Worm (Caenorhabditis elegans) whole organism, mixed stage, embryonic: ENCODE results near the gene fbxb-91.
"Not testable (repeated sequence)": the region's sequence is repeated elsewhere in the genome, so short reads cannot be mapped to it uniquely, and the experiment has no call there.

Source experiments
- M03D4.4 ChIP-seq: sonication (generic microtip); optimal IDR thresholded peaks from 2 replicates; lab custom pipeline; 2017; ENCODE audit warnings: mild to moderate bottlenecking, missing genetic modification characterization, missing compliant biosample characterization
- bed-3 ChIP-seq: fragments of 200-800 bp; sonication (Bioruptor generic); optimal IDR thresholded peaks from 3 replicates; lab custom pipeline; 2018; ENCODE audit warnings: mild to moderate bottlenecking, missing genetic modification characterization, moderate library complexity, missing compliant biosample characterization
- ceh-39 ChIP-seq: fragments of 150-350 bp; optimal IDR thresholded peaks from 2 replicates; lab custom pipeline; 2014; ENCODE audit warnings: missing biosample characterization, missing genetic modification characterization
- ceh-43 ChIP-seq: fragments of 200-800 bp; sonication (Bioruptor generic); optimal IDR thresholded peaks from 2 replicates; lab custom pipeline; 2018; ENCODE audit warnings: mild to moderate bottlenecking, missing genetic modification characterization, moderate library complexity, missing compliant biosample characterization
- ceh-83 ChIP-seq: fragments of 200-800 bp; sonication (Bioruptor generic); optimal IDR thresholded peaks from 2 replicates; lab custom pipeline; 2018; ENCODE audit warnings: mild to moderate bottlenecking, missing genetic modification characterization, missing compliant biosample characterization
- ces-1 ChIP-seq: fragments of 150-350 bp; optimal IDR thresholded peaks from 2 replicates; lab custom pipeline; 2014; ENCODE audit warnings: missing biosample characterization, missing genetic modification reagents, missing genetic modification characterization
- cnd-1 ChIP-seq: fragments of 200-800 bp; sonication (Bioruptor generic); optimal IDR thresholded peaks from 2 replicates; lab custom pipeline; 2018; ENCODE audit warnings: mild to moderate bottlenecking, missing genetic modification characterization, missing compliant biosample characterization
- drap-1 ChIP-seq: fragments of 200-800 bp; sonication (Bioruptor generic); optimal IDR thresholded peaks from 3 replicates; lab custom pipeline; 2018; ENCODE audit warnings: mild to moderate bottlenecking, missing genetic modification characterization, missing compliant biosample characterization
- elt-1 ChIP-seq: sonication (generic microtip); optimal IDR thresholded peaks from 2 replicates; lab custom pipeline; 2017; ENCODE audit warnings: missing genetic modification characterization, mild to moderate bottlenecking, missing compliant biosample characterization, antibody characterized with exemption, moderate library complexity, borderline replicate concordance; ENCODE audit not compliant: insufficient read depth
- flh-1 ChIP-seq: fragments of 200-800 bp; sonication (Bioruptor generic); optimal IDR thresholded peaks from 2 replicates; lab custom pipeline; 2018; ENCODE audit warnings: mild to moderate bottlenecking, missing genetic modification characterization, moderate library complexity, missing compliant biosample characterization
- ham-2 ChIP-seq: fragments of 200-800 bp; sonication (Bioruptor generic); optimal IDR thresholded peaks from 2 replicates; lab custom pipeline; 2018; ENCODE audit warnings: mild to moderate bottlenecking, missing genetic modification characterization, missing compliant biosample characterization
- hlh-1 ChIP-seq: fragments of 150-350 bp; optimal IDR thresholded peaks from 2 replicates; lab custom pipeline; 2014; ENCODE audit warnings: missing biosample characterization, missing genetic modification reagents, missing genetic modification characterization
- lin-13 ChIP-seq: fragments of 150-350 bp; optimal IDR thresholded peaks from 2 replicates; lab custom pipeline; 2014; ENCODE audit warnings: missing biosample characterization, missing genetic modification characterization
- lin-32 ChIP-seq: fragments of 200-800 bp; sonication (Bioruptor generic); optimal IDR thresholded peaks from 2 replicates; lab custom pipeline; 2018; ENCODE audit warnings: mild to moderate bottlenecking, missing genetic modification characterization, missing compliant biosample characterization
- lsy-2 ChIP-seq: fragments of 150-350 bp; optimal IDR thresholded peaks from 2 replicates; lab custom pipeline; 2014; ENCODE audit warnings: missing biosample characterization, missing genetic modification characterization
- mab-5 ChIP-seq: fragments of 150-350 bp; optimal IDR thresholded peaks from 2 replicates; lab custom pipeline; 2014; ENCODE audit warnings: missing biosample characterization, missing genetic modification characterization
- mls-2 ChIP-seq: sonication (generic microtip); optimal IDR thresholded peaks from 2 replicates; lab custom pipeline; 2016; ENCODE audit warnings: mild to moderate bottlenecking, missing genetic modification characterization, moderate library complexity, missing compliant biosample characterization
- nhr-12 ChIP-seq: fragments of 150-350 bp; optimal IDR thresholded peaks from 2 replicates; lab custom pipeline; 2014; ENCODE audit warnings: missing biosample characterization, missing genetic modification characterization
- nhr-2 ChIP-seq: fragments of 150-350 bp; optimal IDR thresholded peaks from 2 replicates; lab custom pipeline; 2014; ENCODE audit warnings: missing biosample characterization, missing genetic modification characterization
- nhr-237 ChIP-seq: fragments of 150-350 bp; optimal IDR thresholded peaks from 2 replicates; lab custom pipeline; 2014; ENCODE audit warnings: missing biosample characterization, missing genetic modification characterization
- nhr-28 ChIP-seq: fragments of 150-350 bp; optimal IDR thresholded peaks from 2 replicates; lab custom pipeline; 2014; ENCODE audit warnings: missing biosample characterization, missing genetic modification characterization
- nhr-76 ChIP-seq: sonication (generic microtip); optimal IDR thresholded peaks from 2 replicates; lab custom pipeline; 2017; ENCODE audit warnings: missing biosample characterization, missing genetic modification characterization
- pha-4 ChIP-seq: fragments of 150-350 bp; optimal IDR thresholded peaks from 2 replicates; lab custom pipeline; 2018; ENCODE audit warnings: missing biosample characterization, missing genetic modification reagents, missing genetic modification characterization
- sem-2 ChIP-seq: fragments of 200-800 bp; sonication (Bioruptor generic); optimal IDR thresholded peaks from 2 replicates; lab custom pipeline; 2018; ENCODE audit warnings: mild to moderate bottlenecking, missing genetic modification characterization, missing compliant biosample characterization
- snpc-4 ChIP-seq: fragments of 150-350 bp; optimal IDR thresholded peaks from 2 replicates; lab custom pipeline; 2014; ENCODE audit warnings: missing biosample characterization, missing genetic modification characterization
- sptf-1 ChIP-seq: sonication (generic microtip); optimal IDR thresholded peaks from 2 replicates; lab custom pipeline; 2017; ENCODE audit warnings: mild to moderate bottlenecking, missing genetic modification characterization, moderate library complexity, missing compliant biosample characterization
- tbx-8 ChIP-seq: fragments of 200-800 bp; sonication (Bioruptor generic); optimal IDR thresholded peaks from 2 replicates; lab custom pipeline; 2018; ENCODE audit warnings: mild to moderate bottlenecking, missing genetic modification characterization, moderate library complexity, missing compliant biosample characterization
- unc-120 ChIP-seq: sonication (generic microtip); optimal IDR thresholded peaks from 2 replicates; lab custom pipeline; 2017; ENCODE audit warnings: missing genetic modification characterization, missing compliant biosample characterization; ENCODE audit not compliant: poor library complexity, severe bottlenecking
- unc-39 ChIP-seq: fragments of 150-350 bp; optimal IDR thresholded peaks from 2 replicates; lab custom pipeline; 2014; ENCODE audit warnings: missing biosample characterization, missing genetic modification characterization
- unc-62 ChIP-seq: fragments of 150-350 bp; optimal IDR thresholded peaks from 2 replicates; lab custom pipeline; 2014; ENCODE audit warnings: missing biosample characterization, missing genetic modification reagents, missing genetic modification characterization
- zip-8 ChIP-seq: fragments of 150-350 bp; optimal IDR thresholded peaks from 2 replicates; lab custom pipeline; 2014; ENCODE audit warnings: missing biosample characterization, missing genetic modification characterization
- ztf-11 ChIP-seq: fragments of 150-350 bp; optimal IDR thresholded peaks from 2 replicates; lab custom pipeline; 2014; ENCODE audit warnings: missing biosample characterization, missing genetic modification characterization

The fbxb-91 gene

DNA sequence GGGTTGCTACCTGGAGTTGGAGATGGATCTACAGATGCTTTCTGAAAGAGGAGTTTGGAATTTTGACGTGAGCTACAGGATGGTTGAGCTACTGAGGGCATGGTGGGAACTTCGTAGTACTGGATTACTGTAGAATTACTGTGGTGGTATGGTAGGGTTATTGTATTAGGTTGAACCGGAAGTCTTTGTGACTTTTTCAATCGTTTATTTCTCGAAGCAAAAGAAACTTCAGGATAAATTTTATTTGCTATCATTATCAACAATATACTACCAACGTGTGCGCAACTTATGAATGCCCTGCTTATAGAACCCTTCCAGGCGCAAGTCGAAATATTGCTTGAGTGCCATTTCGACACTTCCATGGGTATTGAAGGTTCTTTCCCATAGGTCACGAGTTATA, 11.0 kb upstream of the fbxb-91 start, which contains the start of gene T24E12.6:
Gene T24E12.6 (minus strand): TSS at position 101 of the 400 bp plus-strand sequence.
- not testable (repeated sequence) for TF ChIP-seq sptf-1, cnd-1, ztf-11 (tag; lab: Kevin White, UChicago)

DNA sequence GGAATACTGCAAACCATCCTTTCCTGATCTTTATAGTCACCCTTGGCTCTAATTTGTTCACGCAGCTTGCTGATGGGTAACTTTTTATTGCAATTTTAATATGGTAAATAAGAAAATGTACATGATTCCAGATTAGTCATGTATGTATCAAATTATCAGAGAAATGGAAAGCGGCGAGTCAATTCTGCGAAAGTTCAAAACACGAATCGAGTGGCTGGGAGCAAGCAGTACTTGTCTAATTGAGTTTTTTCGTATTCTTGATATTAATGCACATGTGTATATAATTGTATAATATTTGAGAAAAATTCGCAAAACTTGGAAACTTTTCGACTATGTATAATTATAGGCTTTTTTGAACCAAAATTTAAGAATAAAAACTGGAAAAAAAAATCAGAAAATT, 8.4 kb upstream of the fbxb-91 start, which contains the start of gene T24E12.12:
Gene T24E12.12 (plus strand): TSS at position 281 of the 400 bp plus-strand sequence.
- TF ChIP-seq pha-4 (tag; lab: Kevin White, UChicago): no peak
- TF ChIP-seq tbx-8 (GFP tag; lab: Kevin White, UChicago): no peak
- TF ChIP-seq bed-3 (GFP tag; lab: Kevin White, UChicago): no peak
- no peak for TF ChIP-seq ceh-39 (tag; lab: Kevin White, UChicago)
- no peak for TF ChIP-seq lsy-2
- no peak for TF ChIP-seq hlh-1 (tag; lab: Kevin White, UChicago)
- no peak for TF ChIP-seq unc-120 (tag; lab: Kevin White, UChicago)
- no peak for TF ChIP-seq ces-1
- TF ChIP-seq flh-1: no peak
- no peak for TF ChIP-seq nhr-76 (tag; lab: Kevin White, UChicago)
- TF ChIP-seq nhr-12: no peak
- TF ChIP-seq zip-8 (tag; lab: Kevin White, UChicago): no peak
- TF ChIP-seq cnd-1 (tag; lab: Kevin White, UChicago): no peak
- TF ChIP-seq sem-2: no peak
- no peak for TF ChIP-seq mab-5 (tag; lab: Kevin White, UChicago)
- no peak for TF ChIP-seq ceh-83
- no peak for TF ChIP-seq nhr-2 (tag; lab: Kevin White, UChicago)
- TF ChIP-seq mls-2 (tag; lab: Kevin White, UChicago): no peak
- no peak for TF ChIP-seq unc-62 (GFP tag; lab: Kevin White, UChicago)
- TF ChIP-seq drap-1: no peak

DNA sequence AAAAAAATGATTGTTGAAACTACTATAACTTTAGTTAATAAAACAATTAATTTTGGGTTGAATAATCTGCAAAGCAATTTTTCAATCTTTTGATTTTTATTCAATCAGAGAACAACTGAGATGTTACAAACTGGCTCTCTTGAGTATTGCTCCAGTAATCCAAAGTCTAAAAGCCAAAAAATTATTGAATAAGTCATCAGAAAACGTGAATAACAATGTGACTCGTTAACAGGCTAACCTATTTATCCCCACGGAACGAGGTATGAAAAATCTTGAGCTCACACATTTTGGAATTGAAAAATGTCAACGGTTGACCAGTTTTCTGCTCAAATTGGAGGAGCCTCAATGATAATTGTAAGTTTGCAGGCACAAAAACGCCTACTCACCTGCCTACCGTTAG, 6.9 kb upstream of the fbxb-91 start, which contains the start of gene srx-111:
Gene srx-111 (plus strand): TSS at position 301 of the 400 bp plus-strand sequence.
- TF ChIP-seq bed-3 (GFP tag; lab: Kevin White, UChicago): no peak
- no peak for TF ChIP-seq flh-1
- no peak for TF ChIP-seq lin-32 (GFP tag; lab: Kevin White, UChicago)
- no peak for TF ChIP-seq mls-2 (tag; lab: Kevin White, UChicago)
- TF ChIP-seq nhr-28 (tag; lab: Kevin White, UChicago): no peak
- no peak for TF ChIP-seq M03D4.4 (tag; lab: Kevin White, UChicago)
- no peak for TF ChIP-seq ceh-43 (GFP tag; lab: Kevin White, UChicago)
- TF ChIP-seq ham-2 (GFP tag; lab: Kevin White, UChicago): no peak

DNA sequence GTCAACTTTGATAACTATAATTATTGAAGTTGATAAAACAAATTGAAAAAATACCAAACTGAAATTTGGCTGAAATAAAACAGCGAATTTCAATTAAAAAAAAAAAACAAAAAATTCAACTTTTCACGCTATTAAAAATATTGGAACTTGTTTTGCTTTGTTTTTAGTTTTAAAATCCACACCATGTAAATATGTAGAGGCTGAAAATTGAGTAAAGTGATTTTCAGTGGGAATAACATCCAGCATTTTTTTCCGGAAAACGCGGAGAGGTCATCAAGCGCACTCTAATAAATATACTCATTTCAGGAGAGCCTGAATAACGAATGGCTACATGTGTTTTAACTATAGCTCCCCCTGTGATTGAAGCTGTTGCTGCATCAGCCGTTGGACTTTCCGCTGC, 3.0 kb upstream of the fbxb-91 start, which contains the start of gene rcd-1:
Gene rcd-1 (plus strand): TSS at position 301 of the 400 bp plus-strand sequence.
- no peak for TF ChIP-seq ces-1
- TF ChIP-seq ztf-11 (tag; lab: Kevin White, UChicago): no peak
- no peak for TF ChIP-seq lsy-2
- no peak for TF ChIP-seq unc-62 (GFP tag; lab: Kevin White, UChicago)
- no peak for TF ChIP-seq nhr-2 (tag; lab: Kevin White, UChicago)
- no peak for TF ChIP-seq elt-1 (tag; lab: Kevin White, UChicago)
- TF ChIP-seq snpc-4: no peak
- TF ChIP-seq nhr-76 (tag; lab: Kevin White, UChicago): no peak
- no peak for TF ChIP-seq nhr-12
- no peak for TF ChIP-seq tbx-8 (GFP tag; lab: Kevin White, UChicago)
- no peak for TF ChIP-seq hlh-1 (tag; lab: Kevin White, UChicago)
- TF ChIP-seq flh-1: no peak
- TF ChIP-seq drap-1: no peak
- no peak for TF ChIP-seq nhr-28 (tag; lab: Kevin White, UChicago)
- no peak for TF ChIP-seq mls-2 (tag; lab: Kevin White, UChicago)
- no peak for TF ChIP-seq nhr-237
- no peak for TF ChIP-seq mab-5 (tag; lab: Kevin White, UChicago)
- no peak for TF ChIP-seq lin-13 (tag; lab: Kevin White, UChicago)

DNA sequence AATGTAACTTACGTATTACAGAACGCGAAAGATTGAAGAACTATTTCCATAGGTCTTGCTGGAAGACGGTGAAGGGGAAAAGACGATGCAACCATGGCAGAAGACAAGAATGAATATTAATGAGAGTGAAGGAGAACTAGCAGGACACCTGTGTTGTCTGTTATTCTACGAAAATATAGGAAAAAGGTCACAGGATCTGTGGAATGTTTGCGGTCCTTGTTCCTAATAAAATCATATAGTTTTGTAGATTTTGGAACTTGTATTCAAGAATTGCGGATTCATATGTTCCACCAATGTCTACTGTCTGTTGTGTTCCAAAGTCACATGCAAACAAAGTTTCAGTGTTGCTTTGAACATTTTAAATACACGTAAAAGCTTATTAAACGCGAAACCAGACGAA, 1.6 kb upstream of the fbxb-91 start, which contains the start of gene sdz-11:
Gene sdz-11 (minus strand): TSS at position 101 of the 400 bp plus-strand sequence.
- TF ChIP-seq lsy-2: no peak
- TF ChIP-seq nhr-28 (tag; lab: Kevin White, UChicago): no peak
- no peak for TF ChIP-seq nhr-2 (tag; lab: Kevin White, UChicago)
- TF ChIP-seq lin-13 (tag; lab: Kevin White, UChicago): no peak
- TF ChIP-seq tbx-8 (GFP tag; lab: Kevin White, UChicago): no peak
- no peak for TF ChIP-seq unc-39
- TF ChIP-seq sem-2: no peak
- no peak for TF ChIP-seq nhr-76 (tag; lab: Kevin White, UChicago)
- no peak for TF ChIP-seq mab-5 (tag; lab: Kevin White, UChicago)
- TF ChIP-seq pha-4 (tag; lab: Kevin White, UChicago): no peak
- TF ChIP-seq mls-2 (tag; lab: Kevin White, UChicago): no peak
- TF ChIP-seq ceh-43 (GFP tag; lab: Kevin White, UChicago): no peak
